Worm (Caenorhabditis elegans) whole organism, L4 larva: ENCODE data around the gene Y113G7A.13.

Source experiments
- D1046.2 ChIP-seq: fragments of 200-800 bp; sonication (Bioruptor generic); IDR thresholded peaks from 2 replicates; pipeline ENCODE4 v1.3.6; 2022; ENCODE audit warnings: missing genetic modification characterization, missing compliant biosample characterization
- F44E2.7 ChIP-seq: fragments of 200-800 bp; sonication (Bioruptor generic); IDR thresholded peaks from 2 replicates; pipeline ENCODE4 v2.1.2; 2022; ENCODE audit warnings: missing genetic modification characterization, missing compliant biosample characterization
- T20F7.1 ChIP-seq: fragments of 200-800 bp; sonication (Bioruptor generic); optimal IDR thresholded peaks from 2 replicates; lab custom pipeline; 2018; ENCODE audit warnings: mild to moderate bottlenecking, missing genetic modification characterization, missing compliant biosample characterization
- Y48G9A.11 ChIP-seq: fragments of 200-800 bp; sonication (Bioruptor generic); IDR thresholded peaks from 2 replicates; pipeline ENCODE4 v1.3.6; 2022; ENCODE audit warnings: missing genetic modification reagents, missing genetic modification characterization, missing compliant biosample characterization
- aha-1 ChIP-seq: fragments of 150-350 bp; peaks from one replicate; lab custom pipeline; 2014; ENCODE audit warnings: missing biosample characterization, missing genetic modification characterization
- ceh-82 ChIP-seq: sonication (generic microtip); optimal IDR thresholded peaks from 2 replicates; lab custom pipeline; 2017; ENCODE audit warnings: missing biosample characterization, missing genetic modification characterization
- daf-16 ChIP-seq, 3 experiments: sonication (generic microtip); optimal IDR thresholded peaks; 2 replicates each; lab custom pipeline; 2016 to 2017; ENCODE audit warnings: missing genetic modification characterization in 3 of 3, missing genetic modification reagents in 3 of 3, mild to moderate bottlenecking in 2 of 3, missing compliant biosample characterization in 2 of 3, missing biosample characterization in 1 of 3, moderate library complexity in 1 of 3
- dmd-6 ChIP-seq: fragments of 200-800 bp; sonication (Bioruptor generic); IDR thresholded peaks from 2 replicates; pipeline ENCODE4 v1.3.6; 2022; ENCODE audit warnings: missing genetic modification reagents, missing genetic modification characterization, missing compliant biosample characterization
- dpl-1 ChIP-seq: fragments of 150-350 bp; optimal IDR thresholded peaks from 2 replicates; lab custom pipeline; 2014; ENCODE audit warnings: missing biosample characterization, missing genetic modification reagents, missing genetic modification characterization
- fkh-10 ChIP-seq: fragments of 150-350 bp; optimal IDR thresholded peaks from 2 replicates; lab custom pipeline; 2014; ENCODE audit warnings: missing biosample characterization, missing genetic modification reagents, missing genetic modification characterization
- fos-1 ChIP-seq: fragments of 150-350 bp; optimal IDR thresholded peaks from 2 replicates; lab custom pipeline; 2014; ENCODE audit warnings: missing biosample characterization, missing genetic modification characterization
- hif-1 ChIP-seq, 2 experiments: sonication (generic microtip); optimal IDR thresholded peaks; 2 replicates each; lab custom pipeline; 2016 to 2017; ENCODE audit warnings: missing compliant biosample characterization in 2 of 2, missing genetic modification characterization in 2 of 2, missing genetic modification reagents in 2 of 2, missing genotype in 2 of 2, mild to moderate bottlenecking in 1 of 2
- hlh-11 ChIP-seq: fragments of 200-800 bp; sonication (Bioruptor generic); optimal IDR thresholded peaks from 2 replicates; lab custom pipeline; 2018; ENCODE audit warnings: mild to moderate bottlenecking, missing genetic modification characterization, missing compliant biosample characterization
- lin-29 ChIP-seq: fragments of 200-800 bp; sonication (Bioruptor generic); IDR thresholded peaks from 2 replicates; pipeline ENCODE4 v1.3.6; 2022; ENCODE audit warnings: missing genetic modification reagents, missing genetic modification characterization, missing compliant biosample characterization
- madf-5 ChIP-seq, 2 experiments: fragments of 200-800 bp; sonication (Bioruptor generic); IDR thresholded peaks; 2 replicates each; pipeline ENCODE4 v1.3.6; 2022; ENCODE audit warnings: missing compliant biosample characterization in 2 of 2, missing genetic modification characterization in 2 of 2
- mdl-1 ChIP-seq, 2 experiments: fragments of 150-350 bp in 1 of 2; sonication (generic microtip) in 1 of 2; optimal IDR thresholded peaks; 2 replicates each; lab custom pipeline; 2014 to 2017; ENCODE audit warnings: missing biosample characterization in 2 of 2, missing genetic modification characterization in 2 of 2
- nhr-111 ChIP-seq: fragments of 200-800 bp; sonication (Bioruptor generic); optimal IDR thresholded peaks from 2 replicates; lab custom pipeline; 2018; ENCODE audit warnings: mild to moderate bottlenecking, missing genetic modification characterization, missing compliant biosample characterization
- nhr-237 ChIP-seq: sonication (generic microtip); optimal IDR thresholded peaks from 2 replicates; lab custom pipeline; 2017; ENCODE audit warnings: missing biosample characterization, missing genetic modification characterization
- nhr-41 ChIP-seq: fragments of 200-800 bp; sonication (Bioruptor generic); IDR thresholded peaks from 2 replicates; pipeline ENCODE4 v1.3.6; 2022; ENCODE audit warnings: missing genetic modification reagents, missing genetic modification characterization, missing compliant biosample characterization
- nhr-48 ChIP-seq: sonication (generic microtip); optimal IDR thresholded peaks from 2 replicates; lab custom pipeline; 2016; ENCODE audit warnings: mild to moderate bottlenecking, missing genetic modification characterization, missing compliant biosample characterization
- pha-4 ChIP-seq, 2 experiments: fragments of 150-350 bp in 1 of 2; fragments of 200-800 bp in 1 of 2; sonication (Bioruptor generic) in 1 of 2; IDR thresholded peaks in 1 of 2; optimal IDR thresholded peaks in 1 of 2; 2 replicates each; pipeline versions ENCODE4 v1.3.6 to Lab custom; 2014 to 2022; ENCODE audit warnings: missing genetic modification characterization in 2 of 2, missing genetic modification reagents in 2 of 2, missing biosample characterization in 1 of 2, missing compliant biosample characterization in 1 of 2
- php-3 ChIP-seq: fragments of 200-800 bp; sonication (Bioruptor generic); IDR thresholded peaks from 2 replicates; pipeline ENCODE4 v1.3.6; 2022; ENCODE audit warnings: missing genetic modification reagents, missing genetic modification characterization, missing compliant biosample characterization
- rbr-2 ChIP-seq: sonication (generic microtip); optimal IDR thresholded peaks from 2 replicates; lab custom pipeline; 2016; ENCODE audit warnings: missing genotype, missing genetic modification characterization, missing compliant biosample characterization
- sdz-12 ChIP-seq: fragments of 200-800 bp; sonication (Bioruptor generic); optimal IDR thresholded peaks from 2 replicates; lab custom pipeline; 2018; ENCODE audit warnings: mild to moderate bottlenecking, missing genetic modification characterization, missing compliant biosample characterization
- set-16 ChIP-seq: fragments of 200-800 bp; sonication (Bioruptor generic); IDR thresholded peaks from 2 replicates; pipeline ENCODE4 v1.3.6; 2022; ENCODE audit warnings: missing genetic modification reagents, missing genetic modification characterization, missing compliant biosample characterization
- snpc-4 ChIP-seq: fragments of 150-350 bp; optimal IDR thresholded peaks from 2 replicates; lab custom pipeline; 2014; ENCODE audit warnings: missing biosample characterization, missing genetic modification characterization
- spr-3 ChIP-seq: fragments of 200-800 bp; sonication (Bioruptor generic); optimal IDR thresholded peaks from 2 replicates; lab custom pipeline; 2018; ENCODE audit warnings: mild to moderate bottlenecking, missing genetic modification characterization, missing compliant biosample characterization
- tra-1 ChIP-seq: fragments of 200-800 bp; sonication (Bioruptor generic); IDR thresholded peaks from 2 replicates; pipeline ENCODE4 v1.3.6; 2022; ENCODE audit warnings: missing genetic modification reagents, missing genetic modification characterization, missing compliant biosample characterization
- unc-130 ChIP-seq: sonication (generic microtip); optimal IDR thresholded peaks from 2 replicates; lab custom pipeline; 2016; ENCODE audit warnings: missing genetic modification reagents, missing genetic modification characterization, missing compliant biosample characterization
- unc-62 ChIP-seq, 3 experiments: fragments of 150-350 bp in 1 of 3; sonication (generic microtip); optimal IDR thresholded peaks in 2 of 3; peaks in 1 of 3; 1 replicate in 1 of 3; 2 replicates in 2 of 3; lab custom pipeline; 2014 to 2017; ENCODE audit warnings: missing biosample characterization in 3 of 3, missing genetic modification characterization in 3 of 3, missing genetic modification reagents in 3 of 3, missing genotype in 1 of 3
- vab-7 ChIP-seq: fragments of 200-800 bp; sonication (Bioruptor generic); IDR thresholded peaks from 2 replicates; pipeline ENCODE4 v1.3.6; 2022; ENCODE audit warnings: missing genetic modification reagents, missing genetic modification characterization, missing compliant biosample characterization
- zfp-2 ChIP-seq: sonication (generic microtip); optimal IDR thresholded peaks from 2 replicates; lab custom pipeline; 2016; ENCODE audit warnings: mild to moderate bottlenecking, missing genetic modification characterization, missing compliant biosample characterization
- zip-11 ChIP-seq: fragments of 200-800 bp; sonication (Bioruptor generic); IDR thresholded peaks from 2 replicates; pipeline ENCODE4 v1.3.6; 2022; ENCODE audit warnings: missing genetic modification characterization, missing compliant biosample characterization
- zip-2 ChIP-seq: fragments of 150-350 bp; optimal IDR thresholded peaks from 2 replicates; lab custom pipeline; 2014; ENCODE audit warnings: missing biosample characterization, missing genetic modification characterization

Y113G7A.13 gene

ce11 chrV:20135247-20135646 lies 12.7 kb upstream of the Y113G7A.13 start, which contains the start of gene Y113G7A.22:
Y113G7A.22 (minus strand) TSS chrV:20135347.
- TF ChIP-seq mdl-1 (tag; optimal IDR thresholded peaks at IDR 0.05; lab: Kevin White, UChicago) (no peak), Y48G9A.11 (GFP tag; lab: Robert Waterston, UW) (no peak), aha-1 (peak; percentile 2), vab-7 (GFP tag; lab: Robert Waterston, UW) (no peak)

DNA sequence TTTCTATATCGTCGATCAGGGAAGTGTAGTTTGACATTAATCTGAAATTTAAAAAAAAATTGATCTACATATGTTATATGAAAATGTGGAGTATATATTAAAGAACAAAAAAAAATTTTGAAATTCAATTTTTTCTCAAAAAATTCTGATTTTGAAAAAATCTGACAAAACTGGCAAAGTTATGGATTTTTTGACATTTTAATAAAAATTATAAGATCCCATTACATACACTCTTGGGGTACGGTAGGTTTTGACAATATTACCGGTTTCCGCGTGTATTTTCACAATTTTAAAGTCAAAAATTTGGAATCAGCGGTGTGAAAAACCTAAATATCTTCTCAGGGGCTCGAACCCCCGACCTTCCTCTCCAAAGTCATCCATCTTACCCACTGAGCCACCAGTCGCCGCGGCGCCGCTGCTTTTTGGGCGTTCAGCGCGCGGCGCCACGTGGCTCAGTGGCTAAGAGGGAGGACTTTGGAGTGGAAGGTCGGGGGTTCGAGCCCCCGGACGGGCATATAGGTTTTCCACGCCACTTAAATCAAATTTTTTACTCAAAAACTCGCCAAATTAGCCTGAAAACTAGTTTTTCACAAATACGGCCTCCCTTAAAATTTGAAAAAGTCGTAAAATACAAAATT lies 9.5 kb upstream of the Y113G7A.13 start, which contains the start of gene Y113G7A.14:
Gene Y113G7A.14, minus strand, starts transcription at position 51 of the 638 bp plus-strand sequence.
- no peak for TF ChIP-seq dpl-1 (GFP tag; lab: Kevin White, UChicago)
- peak; percentile 30 for TF ChIP-seq aha-1
- TF ChIP-seq snpc-4: no peak
- peak; percentile 88 for TF ChIP-seq set-16 (GFP tag; lab: Robert Waterston, UW)

DNA sequence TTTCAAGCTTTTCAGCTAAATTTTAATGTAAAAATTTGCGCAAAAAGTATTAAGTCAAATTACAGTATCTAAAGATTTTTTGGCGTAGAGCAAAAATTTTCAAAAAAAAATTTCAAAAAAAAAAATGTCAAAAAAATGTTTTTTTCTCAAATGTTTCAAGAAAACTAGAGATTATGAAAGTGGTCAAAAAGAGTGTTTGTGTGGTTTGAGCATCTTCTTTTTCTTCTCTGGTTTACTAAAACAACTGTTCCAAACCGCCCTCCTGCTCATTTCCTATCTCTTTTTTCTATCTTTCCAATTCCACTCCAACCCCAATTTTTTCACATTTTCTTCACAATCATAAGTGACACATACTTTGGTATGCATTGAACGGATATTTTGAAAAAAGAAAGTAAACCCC lies 5.7 kb upstream of the Y113G7A.13 start, which contains the start of gene Y113G7A.12:
Gene Y113G7A.12, plus strand, starts transcription at position 301 of the 400 bp plus-strand sequence.
- no peak for TF ChIP-seq nhr-48
- TF ChIP-seq pha-4 (GFP tag; IDR thresholded peaks at IDR 0.05; lab: Robert Waterston, UW): no peak
- no peak for TF ChIP-seq pha-4 (tag; optimal IDR thresholded peaks at IDR 0.05; lab: Kevin White, UChicago)
- no peak for TF ChIP-seq nhr-237 (tag; lab: Kevin White, UChicago)
- TF ChIP-seq zip-11 (GFP tag; lab: Robert Waterston, UW): no peak
- TF ChIP-seq aha-1: peak; percentile 89
- no peak for TF ChIP-seq nhr-41 (GFP tag; lab: Robert Waterston, UW)

DNA sequence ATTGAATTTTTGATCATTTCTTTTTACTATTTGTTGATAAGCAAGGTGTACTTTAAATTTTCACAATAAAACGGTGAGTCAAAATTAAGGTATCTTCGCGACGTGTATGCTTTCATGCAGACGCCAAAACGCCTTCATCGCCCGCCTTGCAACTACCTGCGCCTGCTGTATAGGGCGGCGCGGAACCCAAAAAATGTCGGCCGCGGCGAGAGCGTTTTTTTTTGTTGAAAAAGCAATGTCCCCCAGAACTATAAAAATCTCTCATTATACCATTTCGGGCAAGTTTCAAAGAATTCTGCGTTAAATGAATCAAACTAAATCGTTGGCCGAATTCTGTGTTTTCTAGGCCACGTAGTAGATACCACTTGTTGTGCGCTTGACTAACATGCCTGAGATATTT lies 4.3 kb upstream of the Y113G7A.13 start:
- no peak for TF ChIP-seq hif-1 (tag; optimal IDR thresholded peaks at IDR 0.05; lab: Kevin White, UChicago)
- no peak for TF ChIP-seq pha-4 (GFP tag; IDR thresholded peaks at IDR 0.05; lab: Robert Waterston, UW)
- TF ChIP-seq pha-4 (tag; optimal IDR thresholded peaks at IDR 0.05; lab: Kevin White, UChicago): no peak
- no peak for TF ChIP-seq F44E2.7 (GFP tag; lab: Robert Waterston, UW)
- TF ChIP-seq spr-3: no peak
- no peak for TF ChIP-seq nhr-111 (GFP tag; lab: Kevin White, UChicago)
- TF ChIP-seq unc-130: no peak
- TF ChIP-seq vab-7 (GFP tag; lab: Robert Waterston, UW): no peak
- TF ChIP-seq daf-16 (GFP tag; optimal IDR thresholded peaks at IDR 0.05; lab: Kevin White, UChicago): no peak
- no peak for TF ChIP-seq daf-16 (tag; optimal IDR thresholded peaks at IDR 0.05; lab: Kevin White, UChicago)
- no peak for TF ChIP-seq T20F7.1 (GFP tag; lab: Kevin White, UChicago)
- TF ChIP-seq tra-1 (GFP tag; lab: Robert Waterston, UW): no peak
- TF ChIP-seq unc-62 (GFP tag; optimal IDR thresholded peaks at IDR 0.05 in 1 of 2; lab: Kevin White, UChicago): no peak
- TF ChIP-seq unc-62 (tag; optimal IDR thresholded peaks at IDR 0.05; lab: Kevin White, UChicago): no peak

DNA sequence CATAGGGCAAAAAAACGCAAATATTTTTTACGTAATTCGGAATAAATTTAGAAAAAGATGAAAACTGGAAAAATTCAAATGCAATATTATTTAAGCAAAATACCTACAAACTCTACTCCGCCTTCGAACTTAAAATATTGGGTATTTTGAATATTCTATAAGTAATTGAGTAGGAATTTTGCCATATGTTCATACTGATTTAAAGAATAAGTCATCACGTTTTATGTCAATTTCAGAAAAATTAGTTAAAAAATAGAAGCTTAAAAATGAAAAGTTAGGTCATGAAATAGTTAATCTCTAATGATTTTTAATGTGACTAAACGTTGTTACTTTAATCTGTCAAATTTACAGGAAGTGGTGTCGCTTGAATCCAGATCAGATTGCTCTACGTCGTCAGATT lies 3.4 kb downstream of the Y113G7A.13 start, which contains the start of gene F19B2.7:
Gene F19B2.7, plus strand, starts transcription at position 301 of the 400 bp plus-strand sequence.
- TF ChIP-seq sdz-12 (GFP tag; lab: Kevin White, UChicago): no peak
- TF ChIP-seq fkh-10 (GFP tag; lab: Kevin White, UChicago): no peak
- TF ChIP-seq php-3 (GFP tag; lab: Robert Waterston, UW): no peak
- TF ChIP-seq ceh-82: no peak
- no peak for TF ChIP-seq rbr-2 (tag; lab: Kevin White, UChicago)
- TF ChIP-seq madf-5 (GFP tag; IDR thresholded peaks at IDR 0.05; lab: Robert Waterston, UW): no peak
- no peak for TF ChIP-seq D1046.2
- no peak for TF ChIP-seq F44E2.7 (GFP tag; lab: Robert Waterston, UW)
- no peak for TF ChIP-seq hlh-11 (tag; lab: Kevin White, UChicago)
- no peak for TF ChIP-seq zfp-2 (tag; lab: Kevin White, UChicago)
- TF ChIP-seq lin-29 (GFP tag; lab: Robert Waterston, UW): no peak
- no peak for TF ChIP-seq zip-2
- TF ChIP-seq fos-1: no peak
- no peak for TF ChIP-seq snpc-4
- TF ChIP-seq dmd-6 (GFP tag; lab: Robert Waterston, UW): no peak
